Worm (Caenorhabditis elegans): ENCODE results near the gene nstp-8.

Gene nstp-8

DNA sequence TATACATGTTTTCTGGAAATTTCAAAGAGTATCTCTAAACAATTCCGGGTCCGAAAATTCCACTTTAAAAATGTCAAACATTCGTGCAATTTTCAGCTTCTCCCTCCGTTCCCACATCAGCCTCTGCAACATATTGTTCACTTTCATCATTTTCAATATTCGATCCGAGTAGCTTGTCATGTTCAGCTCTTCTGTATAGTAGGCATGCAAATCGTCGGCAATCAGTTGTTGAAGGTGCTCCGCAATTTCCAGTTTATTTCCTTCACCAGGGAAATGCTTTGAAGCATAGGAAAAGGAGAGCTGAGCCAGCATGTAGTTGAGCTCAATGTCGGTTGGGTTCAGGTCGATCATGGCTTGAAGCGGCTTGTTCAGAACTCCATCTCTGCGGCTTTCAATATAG is 49.5 kb downstream of the nstp-8 start:
- TF ChIP-seq unc-39 (tag; optimal IDR thresholded peaks at IDR 0.05) (no peak), nhr-11 (tag; optimal IDR thresholded peaks at IDR 0.05) (no peak), snpc-4 (tag; optimal IDR thresholded peaks at IDR 0.05) (no peak), lin-15B (tag; optimal IDR thresholded peaks at IDR 0.05) (no peak), hmg-11 (tag; optimal IDR thresholded peaks at IDR 0.05) (no peak), nhr-77 (tag; optimal IDR thresholded peaks at IDR 0.05) (no peak), fkh-10 (GFP tag; optimal IDR thresholded peaks at IDR 0.05) (no peak), lin-39 (tag; optimal IDR thresholded peaks at IDR 0.05) (no peak), pqm-1 (tag; optimal IDR thresholded peaks at IDR 0.05) (no peak), ceh-28 (tag; optimal IDR thresholded peaks at IDR 0.05) (no peak), nhr-76 (tag; optimal IDR thresholded peaks at IDR 0.05) (no peak), nhr-12 (tag; optimal IDR thresholded peaks at IDR 0.05) (no peak)

DNA sequence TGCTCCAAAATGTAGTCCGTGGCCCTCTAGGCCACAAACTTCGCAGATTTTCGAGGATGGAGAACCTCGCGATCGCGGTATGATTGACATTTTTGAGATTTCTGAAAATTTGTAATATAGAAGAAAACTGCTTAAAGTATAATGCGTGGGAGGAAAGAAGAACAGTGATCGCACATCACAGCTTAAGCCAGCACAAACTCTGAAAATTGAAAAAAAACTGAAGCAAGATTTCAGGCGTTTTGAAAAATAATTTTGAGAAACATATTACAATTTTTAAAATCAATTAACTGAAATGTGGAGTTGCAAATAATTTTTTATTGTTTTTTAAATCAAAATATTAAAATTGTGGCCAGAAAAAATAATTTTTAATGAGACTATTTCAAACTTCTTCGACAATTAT is 51.5 kb downstream of the nstp-8 start, which contains the start of gene nhr-275:
Gene nhr-275, minus strand, starts transcription at position 101 of the 400 bp plus-strand sequence.
- TF ChIP-seq mml-1 (tag; optimal IDR thresholded peaks at IDR 0.05) (no peak), ama-1 (optimal IDR thresholded peaks at IDR 0.05) (no peak), pha-4 (tag; optimal IDR thresholded peaks at IDR 0.05) (no peak), snpc-4 (tag; optimal IDR thresholded peaks at IDR 0.05) (no peak), nfya-1 (tag; optimal IDR thresholded peaks at IDR 0.05; ENCODE audit: insufficient read depth) (no peak), lsy-12 (tag; optimal IDR thresholded peaks at IDR 0.05) (no peak), sea-2 (GFP tag; optimal IDR thresholded peaks at IDR 0.05) (no peak), nhr-11 (tag; optimal IDR thresholded peaks at IDR 0.05) (no peak), nhr-67 (tag; optimal IDR thresholded peaks at IDR 0.05) (no peak), nhr-28 (tag; optimal IDR thresholded peaks at IDR 0.05) (no peak), nhr-23 (tag; optimal IDR thresholded peaks at IDR 0.05) (no peak), nhr-25 (tag; optimal IDR thresholded peaks at IDR 0.05) (no peak), zag-1 (tag; optimal IDR thresholded peaks at IDR 0.05) (no peak), nhr-77 (tag; optimal IDR thresholded peaks at IDR 0.05) (no peak), egl-5 (tag; optimal IDR thresholded peaks at IDR 0.05) (no peak), eor-1 (tag; optimal IDR thresholded peaks at IDR 0.05) (no peak), ceh-16 (tag; optimal IDR thresholded peaks at IDR 0.05) (no peak)

Measured in whole organism, L3 larva.